Worm (Caenorhabditis elegans): ENCODE results near the gene dyf-17.

DNA sequence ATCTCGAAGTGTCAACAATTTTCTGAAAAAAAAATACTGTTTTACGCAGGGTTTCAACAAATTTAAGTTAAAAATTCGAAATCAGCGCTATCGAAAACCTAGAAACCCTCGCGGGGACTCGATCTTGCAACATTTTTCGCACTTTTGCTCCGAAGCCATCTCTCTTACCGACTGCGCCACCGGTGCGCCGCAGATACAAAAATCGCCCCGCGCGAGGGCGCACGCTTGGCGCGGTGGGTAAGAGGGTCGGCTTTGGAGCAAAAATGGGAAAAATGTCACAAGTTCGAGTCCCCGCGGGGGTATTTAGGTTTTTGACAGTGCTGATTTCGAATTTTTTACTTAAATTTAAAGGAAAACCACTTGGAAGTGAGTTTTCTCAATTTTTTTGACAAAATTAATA, 36.4 kb upstream of the dyf-17 start:
- TF ChIP-seq lin-13 (tag; optimal IDR thresholded peaks at IDR 0.05) (no peak), nhr-12 (tag; optimal IDR thresholded peaks at IDR 0.05) (no peak), ces-1 (GFP tag; optimal IDR thresholded peaks at IDR 0.05) (no peak), ceh-83 (GFP tag; optimal IDR thresholded peaks at IDR 0.05) (no peak), snpc-4 (tag; optimal IDR thresholded peaks at IDR 0.05) (no peak), mab-5 (tag; optimal IDR thresholded peaks at IDR 0.05) (no peak), sptf-1 (tag; optimal IDR thresholded peaks at IDR 0.05) (peak; percentile 5), nhr-237 (tag; optimal IDR thresholded peaks at IDR 0.05) (no peak), ztf-11 (tag; optimal IDR thresholded peaks at IDR 0.05) (no peak), elt-1 (tag; optimal IDR thresholded peaks at IDR 0.05; ENCODE audit: borderline replicate concordance, insufficient read depth) (no peak), unc-62 (GFP tag; optimal IDR thresholded peaks at IDR 0.05) (no peak), bed-3 (GFP tag; optimal IDR thresholded peaks at IDR 0.05) (no peak)
